Fruit fly (Drosophila melanogaster): ENCODE data around the gene BobA.
A peak's percentile ranks its signal among the peaks of the same experiment; 100 is the strongest.

Gene BobA

DNA sequence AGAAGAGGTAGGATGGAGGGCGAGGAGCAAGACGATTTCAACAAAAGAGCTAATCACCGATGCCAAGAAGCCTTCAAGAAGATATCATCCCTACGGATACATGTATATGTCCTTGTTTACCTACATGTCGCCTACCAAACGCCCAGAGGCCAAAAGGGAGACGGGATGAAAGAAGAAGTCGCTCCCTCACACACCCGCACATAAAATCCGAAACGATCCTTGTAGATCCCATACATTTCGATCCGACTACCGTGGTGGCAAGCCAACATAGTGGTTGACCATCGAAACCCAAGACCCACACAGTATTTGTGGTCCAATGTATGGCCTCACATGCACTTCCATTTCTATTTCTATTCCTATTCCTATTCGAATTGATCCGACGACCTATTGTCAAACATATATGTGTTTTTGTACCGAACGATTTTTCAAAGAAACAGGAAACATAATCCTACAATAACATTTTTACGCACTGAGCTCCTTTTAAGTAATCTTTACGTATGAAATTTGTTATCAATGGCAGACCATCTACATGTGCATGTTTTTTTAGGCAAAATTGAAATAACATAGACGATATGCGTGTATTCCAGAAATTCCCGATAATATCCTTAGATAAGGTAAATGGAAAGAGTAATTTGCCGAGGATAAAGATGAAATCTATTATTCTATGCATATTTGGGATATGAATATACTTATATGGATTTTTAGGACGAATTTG lies 12.8 kb upstream of the BobA start (continued):
- TF ChIP-seq CG4404 (GFP tag; IDR thresholded peaks at IDR 0.05) (no peak), z (GFP tag; IDR thresholded peaks at IDR 0.05) (no peak), CG2199 (GFP tag; IDR thresholded peaks at IDR 0.05) (peak; percentile 79; the same call in 2 of the 3 replicates), klu (GFP tag; IDR thresholded peaks at IDR 0.05) (no peak), CG11093 (GFP tag; IDR thresholded peaks at IDR 0.05) (no peak), en (GFP tag; optimal IDR thresholded peaks at IDR 0.05) (no peak), CG17186 (GFP tag; optimal IDR thresholded peaks at IDR 0.05) (no peak), CG6175 (GFP tag; IDR thresholded peaks at IDR 0.05) (no peak), C15 (GFP tag; IDR thresholded peaks at IDR 0.05) (no peak), p53 (GFP tag; optimal IDR thresholded peaks at IDR 0.05) (no peak), CG17829 (tag; optimal IDR thresholded peaks at IDR 0.05) (no peak), Xrp1 (GFP tag; IDR thresholded peaks at IDR 0.05) (peak; percentile 33; the same call in 1 of the 2 replicates), CG12236 (GFP tag; optimal IDR thresholded peaks at IDR 0.05) (no peak), Mes4 (GFP tag; optimal IDR thresholded peaks at IDR 0.05) (no peak), insv (GFP tag; optimal IDR thresholded peaks at IDR 0.05) (peak in 1 of 2 experiments; percentile 77), otp (GFP tag; IDR thresholded peaks at IDR 0.05) (no peak), ranshi (GFP tag; IDR thresholded peaks at IDR 0.05) (no peak), crol (GFP tag; IDR thresholded peaks at IDR 0.05) (no peak), CG5180 (GFP tag; optimal IDR thresholded peaks at IDR 0.05) (no peak), ash1 (GFP tag; optimal IDR thresholded peaks at IDR 0.05) (no peak), Fer1 (GFP tag; optimal IDR thresholded peaks at IDR 0.05) (no peak), D (optimal IDR thresholded peaks at IDR 0.05) (peak; percentile 91), D (GFP tag; optimal IDR thresholded peaks at IDR 0.05) (no peak), jing (GFP tag; optimal IDR thresholded peaks at IDR 0.05) (no peak), ham (GFP tag; IDR thresholded peaks at IDR 0.05) (no peak), inv (GFP tag; IDR thresholded peaks at IDR 0.05; ENCODE audit: partially characterized antibody) (no peak), CG1233 (GFP tag; optimal IDR thresholded peaks at IDR 0.05) (no peak), Myb (GFP tag; optimal IDR thresholded peaks at IDR 0.05) (no peak), CG14050 (GFP tag; IDR thresholded peaks at IDR 0.05) (no peak), Dref (GFP tag; IDR thresholded peaks at IDR 0.05) (no peak), CG4328 (GFP tag; optimal IDR thresholded peaks at IDR 0.05) (no peak), mam (GFP tag; optimal IDR thresholded peaks at IDR 0.05) (no peak), CG4854 (GFP tag; optimal IDR thresholded peaks at IDR 0.05) (no peak), Blimp-1 (GFP tag; optimal IDR thresholded peaks at IDR 0.05) (no peak), nom (GFP tag; optimal IDR thresholded peaks at IDR 0.05) (no peak), odd (GFP tag; optimal IDR thresholded peaks at IDR 0.05) (peak; percentile 44), CG7357 (GFP tag; IDR thresholded peaks at IDR 0.05) (no peak), Gug (GFP tag; IDR thresholded peaks at IDR 0.05) (no peak), CG9437 (GFP tag; optimal IDR thresholded peaks at IDR 0.05) (no peak), Dek (tag; optimal IDR thresholded peaks at IDR 0.05) (no peak), eyg (GFP tag; optimal IDR thresholded peaks at IDR 0.05) (no peak), twi (tag; optimal IDR thresholded peaks at IDR 0.05) (peak; percentile 67), CG6689 (GFP tag; IDR thresholded peaks at IDR 0.05) (no peak), CG15479 (GFP tag; optimal IDR thresholded peaks at IDR 0.05) (peak; percentile 81), cg (GFP tag; optimal IDR thresholded peaks at IDR 0.05) (no peak), maf-S (GFP tag; optimal IDR thresholded peaks at IDR 0.05) (no peak), H15 (GFP tag; IDR thresholded peaks at IDR 0.05) (no peak), corto (GFP tag; optimal IDR thresholded peaks at IDR 0.05) (no peak), grn (GFP tag; optimal IDR thresholded peaks at IDR 0.05) (peak; percentile 28), Trl (optimal IDR thresholded peaks at IDR 0.05) (no peak), Trl (GFP tag; optimal IDR thresholded peaks at IDR 0.05) (no peak), CG17802 (tag; optimal IDR thresholded peaks at IDR 0.05) (no peak)
